Fruit fly (Drosophila melanogaster) whole organism, embryonic: ENCODE measurements around the gene CG5446.
A peak's percentile ranks its signal among the peaks of the same experiment; 100 is the strongest.

Experiments used
- Antp ChIP-seq: fragments of 200-800 bp; sonication (Bioruptor generic); optimal IDR thresholded peaks from 3 replicates; lab custom pipeline; 2016; ENCODE audit warnings: missing biosample characterization, missing genetic modification characterization
- BEAF-32 ChIP-seq: fragments of 200-800 bp; sonication (Bioruptor generic); optimal IDR thresholded peaks from 3 replicates; lab custom pipeline; 2017; ENCODE audit warnings: missing biosample characterization, missing genetic modification characterization, mild to moderate bottlenecking, moderate library complexity, missing genetic modification reagents
- Bgb ChIP-seq: fragments of 200-800 bp; sonication (Bioruptor generic); IDR thresholded peaks from 2 replicates; pipeline ENCODE4 v1.3.6; 2022; ENCODE audit warnings: missing biosample characterization, missing genetic modification characterization; ENCODE audit not compliant: partially characterized antibody
- CG10274 ChIP-seq: fragments of 200-800 bp; sonication (Bioruptor generic); optimal IDR thresholded peaks from 3 replicates; lab custom pipeline; 2017; ENCODE audit warnings: missing biosample characterization, mild to moderate bottlenecking, missing genetic modification characterization
- CG12155 ChIP-seq: fragments of 200-800 bp; sonication (Bioruptor generic); optimal IDR thresholded peaks from 3 replicates; lab custom pipeline; 2016; ENCODE audit warnings: missing biosample characterization, missing genetic modification characterization
- CG12391 ChIP-seq: fragments of 200-800 bp; sonication (Bioruptor generic); optimal IDR thresholded peaks from 3 replicates; lab custom pipeline; 2018; ENCODE audit warnings: missing biosample characterization, mild to moderate bottlenecking, missing genetic modification characterization, moderate library complexity
- CG12769 ChIP-seq: fragments of 200-800 bp; sonication (Bioruptor generic); optimal IDR thresholded peaks from 2 replicates; lab custom pipeline; 2019; ENCODE audit warnings: missing biosample characterization, mild to moderate bottlenecking, missing genetic modification characterization, moderate library complexity
- CG13123 ChIP-seq: fragments of 200-800 bp; sonication (Bioruptor generic); optimal IDR thresholded peaks from 2 replicates; lab custom pipeline; 2016; ENCODE audit warnings: missing biosample characterization, missing genetic modification characterization
- CG15269 ChIP-seq: fragments of 200-800 bp; sonication (Bioruptor generic); optimal IDR thresholded peaks from 2 replicates; lab custom pipeline; 2018; ENCODE audit warnings: missing biosample characterization, mild to moderate bottlenecking, missing genetic modification characterization, moderate library complexity
- CG15696 ChIP-seq: fragments of 200-800 bp; sonication (Bioruptor generic); optimal IDR thresholded peaks from 2 replicates; lab custom pipeline; 2019; ENCODE audit warnings: missing biosample characterization, mild to moderate bottlenecking, missing genetic modification characterization, moderate library complexity
- CG2712 ChIP-seq: fragments of 200-800 bp; optimal IDR thresholded peaks from 3 replicates; lab custom pipeline; 2019; ENCODE audit warnings: missing biosample characterization, mild to moderate bottlenecking, missing genetic modification characterization, moderate library complexity
- CG32532 ChIP-seq: fragments of 200-800 bp; sonication (Bioruptor generic); IDR thresholded peaks from 2 replicates; pipeline ENCODE4 v1.3.6; 2022; ENCODE audit warnings: missing biosample characterization, missing genetic modification characterization
- CG3281 ChIP-seq: fragments of 200-800 bp; sonication (Bioruptor generic); optimal IDR thresholded peaks from 3 replicates; lab custom pipeline; 2017; ENCODE audit warnings: missing biosample characterization, mild to moderate bottlenecking, missing genetic modification characterization
- CG34422 ChIP-seq: fragments of 200-800 bp; sonication (Bioruptor generic); IDR thresholded peaks from 3 replicates; pipeline ENCODE4 v1.3.6; 2022; ENCODE audit warnings: missing biosample characterization, missing genetic modification characterization
- CG3995 ChIP-seq: fragments of 200-800 bp; sonication (Bioruptor generic); optimal IDR thresholded peaks from 3 replicates; lab custom pipeline; 2016; ENCODE audit warnings: missing biosample characterization, missing genetic modification characterization
- CG42726 ChIP-seq: fragments of 200-800 bp; sonication (Bioruptor generic); IDR thresholded peaks from 2 replicates; pipeline ENCODE4 v1.3.6; 2022; ENCODE audit warnings: missing biosample characterization, missing genetic modification characterization; ENCODE audit not compliant: partially characterized antibody
- CG4282 ChIP-seq: fragments of 200-800 bp; sonication (Bioruptor generic); optimal IDR thresholded peaks from 2 replicates; lab custom pipeline; 2016; ENCODE audit warnings: missing biosample characterization, missing genetic modification characterization
- CG8089 ChIP-seq: fragments of 200-800 bp; sonication (Bioruptor generic); optimal IDR thresholded peaks from 3 replicates; lab custom pipeline; 2016; ENCODE audit warnings: missing biosample characterization, missing genetic modification characterization
- CG8765 ChIP-seq: fragments of 200-800 bp; sonication (Bioruptor generic); IDR thresholded peaks from 2 replicates; pipeline ENCODE4 v1.3.6; 2022; ENCODE audit warnings: missing biosample characterization, missing genetic modification characterization
- CrebB ChIP-seq: fragments of 200-800 bp; sonication (Bioruptor generic); optimal IDR thresholded peaks from 3 replicates; lab custom pipeline; 2018; ENCODE audit warnings: missing biosample characterization, mild to moderate bottlenecking, missing genetic modification characterization
- Drgx ChIP-seq: fragments of 200-800 bp; sonication (Bioruptor generic); IDR thresholded peaks from 2 replicates; pipeline ENCODE4 v1.3.6; 2022; ENCODE audit warnings: missing biosample characterization, missing genetic modification characterization
- HLHmδ ChIP-seq: fragments of 200-800 bp; sonication (Bioruptor generic); optimal IDR thresholded peaks from 2 replicates; lab custom pipeline; 2018; ENCODE audit warnings: missing biosample characterization, mild to moderate bottlenecking, missing genetic modification characterization, moderate library complexity
- MESR4 ChIP-seq: fragments of 200-800 bp; sonication (Bioruptor generic); optimal IDR thresholded peaks from 2 replicates; lab custom pipeline; 2018; ENCODE audit warnings: missing biosample characterization, mild to moderate bottlenecking, missing genetic modification characterization, moderate library complexity
- Med ChIP-seq: fragments of 200-800 bp; sonication (Bioruptor generic); peaks from one replicate; lab custom pipeline; 2016; ENCODE audit warnings: missing biosample characterization, missing genetic modification characterization, mild to moderate bottlenecking, inconsistent platforms, moderate library complexity
- Oaz ChIP-seq: fragments of 200-800 bp; sonication (Bioruptor generic); IDR thresholded peaks from 2 replicates; pipeline ENCODE4 v1.3.6; 2022; ENCODE audit warnings: missing biosample characterization, missing genetic modification characterization
- Sox102F ChIP-seq: fragments of 200-800 bp; sonication (Bioruptor generic); optimal IDR thresholded peaks from 2 replicates; lab custom pipeline; 2018; ENCODE audit warnings: missing biosample characterization, mild to moderate bottlenecking, missing genetic modification characterization, moderate library complexity
- Spps ChIP-seq: fragments of 200-800 bp; sonication (Bioruptor generic); optimal IDR thresholded peaks from 2 replicates; lab custom pipeline; 2018; ENCODE audit warnings: missing biosample characterization, mild to moderate bottlenecking, missing genetic modification characterization
- Sry-β ChIP-seq: fragments of 200-800 bp; sonication (Bioruptor generic); optimal IDR thresholded peaks from 2 replicates; lab custom pipeline; 2018; ENCODE audit warnings: missing biosample characterization, mild to moderate bottlenecking, missing genetic modification characterization, moderate library complexity
- Tbp ChIP-seq: fragments of >200 bp; optimal IDR thresholded peaks from 2 replicates; lab custom pipeline; 2018; ENCODE audit warnings: missing biosample characterization, missing genetic modification characterization
- YL-1 ChIP-seq: fragments of 200-800 bp; sonication (Bioruptor generic); optimal IDR thresholded peaks from 3 replicates; lab custom pipeline; 2017; ENCODE audit warnings: missing biosample characterization, mild to moderate bottlenecking, missing genetic modification characterization
- aop ChIP-seq: fragments of 200-800 bp; sonication (Bioruptor generic); IDR thresholded peaks from 2 replicates; pipeline ENCODE4 v1.3.6; 2022; ENCODE audit warnings: missing biosample characterization, missing genetic modification characterization
- ase ChIP-seq: fragments of 200-800 bp; sonication (Bioruptor generic); IDR thresholded peaks from 3 replicates; pipeline ENCODE4 v1.3.6; 2022; ENCODE audit warnings: missing biosample characterization, missing genetic modification characterization
- bigmax ChIP-seq: fragments of 200-800 bp; sonication (Bioruptor generic); optimal IDR thresholded peaks from 2 replicates; lab custom pipeline; 2018; ENCODE audit warnings: missing biosample characterization, mild to moderate bottlenecking, missing genetic modification characterization
- cg ChIP-seq: fragments of 200-800 bp; sonication (Bioruptor generic); optimal IDR thresholded peaks from 3 replicates; lab custom pipeline; 2019; ENCODE audit warnings: missing biosample characterization, mild to moderate bottlenecking, missing genetic modification characterization, moderate library complexity
- ems ChIP-seq: fragments of 200-800 bp; sonication (Bioruptor generic); optimal IDR thresholded peaks from 3 replicates; lab custom pipeline; 2016; ENCODE audit warnings: missing biosample characterization, missing genetic modification characterization
- ftz-f1 ChIP-seq: fragments of 200-800 bp; sonication (Bioruptor generic); optimal IDR thresholded peaks from 2 replicates; lab custom pipeline; 2016; ENCODE audit warnings: missing biosample characterization, missing genetic modification characterization
- grau ChIP-seq: fragments of 200-800 bp; optimal IDR thresholded peaks from 3 replicates; lab custom pipeline; 2019; ENCODE audit warnings: missing biosample characterization, mild to moderate bottlenecking, missing genetic modification characterization, moderate library complexity
- kni ChIP-seq: fragments of 200-800 bp; sonication (Bioruptor generic); optimal IDR thresholded peaks from 3 replicates; lab custom pipeline; 2017; ENCODE audit warnings: mild to moderate bottlenecking, missing biosample characterization, missing genetic modification reagents, missing genetic modification characterization
- mirr ChIP-seq: fragments of 200-800 bp; sonication (Bioruptor generic); optimal IDR thresholded peaks from 3 replicates; lab custom pipeline; 2018; ENCODE audit warnings: missing biosample characterization, mild to moderate bottlenecking, missing genetic modification characterization
- oc ChIP-seq: fragments of 200-800 bp; sonication (Bioruptor generic); optimal IDR thresholded peaks from 2 replicates; lab custom pipeline; 2018; ENCODE audit warnings: missing biosample characterization, mild to moderate bottlenecking, missing genetic modification characterization, moderate library complexity
- prd ChIP-seq, 3 experiments: fragments of >200 bp in 2 of 3; fragments of 200-800 bp in 1 of 3; sonication (Bioruptor generic) in 1 of 3; optimal IDR thresholded peaks in 2 of 3; IDR thresholded peaks in 1 of 3; 2 replicates in 2 of 3; 3 replicates in 1 of 3; pipeline versions ENCODE4 v1.3.6 to Lab custom; 2017 to 2022; ENCODE audit warnings: missing biosample characterization in 1 of 3, missing genetic modification characterization in 1 of 3
- pros ChIP-seq: fragments of 200-800 bp; sonication (Bioruptor generic); optimal IDR thresholded peaks from 3 replicates; lab custom pipeline; 2019; ENCODE audit warnings: missing biosample characterization, mild to moderate bottlenecking, missing genetic modification characterization, moderate library complexity
- pzg ChIP-seq: fragments of 200-800 bp; sonication (Bioruptor generic); optimal IDR thresholded peaks from 3 replicates; lab custom pipeline; 2018; ENCODE audit warnings: missing biosample characterization, mild to moderate bottlenecking, missing genetic modification characterization, moderate library complexity
- sens ChIP-seq: fragments of 200-800 bp; sonication (Bioruptor generic); peaks from one replicate; lab custom pipeline; 2016; ENCODE audit warnings: missing biosample characterization, missing genetic modification characterization
- stwl ChIP-seq: fragments of 200-800 bp; sonication (Bioruptor generic); optimal IDR thresholded peaks from 3 replicates; lab custom pipeline; 2018; ENCODE audit warnings: missing biosample characterization, mild to moderate bottlenecking, missing genetic modification characterization, moderate library complexity
- sug ChIP-seq: fragments of 200-800 bp; optimal IDR thresholded peaks from 2 replicates; lab custom pipeline; 2019; ENCODE audit warnings: missing biosample characterization, mild to moderate bottlenecking, missing genetic modification characterization, moderate library complexity
- twi ChIP-seq: fragments of 200-800 bp; optimal IDR thresholded peaks from 2 replicates; lab custom pipeline; 2019; ENCODE audit warnings: missing biosample characterization, mild to moderate bottlenecking, missing genetic modification characterization, moderate library complexity
- unc-4 ChIP-seq: fragments of 200-800 bp; sonication (Bioruptor generic); IDR thresholded peaks from 2 replicates; pipeline ENCODE4 v1.3.6; 2022; ENCODE audit warnings: missing biosample characterization, missing genetic modification characterization; ENCODE audit not compliant: partially characterized antibody
- vvl ChIP-seq: fragments of 200-800 bp; sonication (Bioruptor generic); IDR thresholded peaks from 2 replicates; pipeline ENCODE4 v1.3.6; 2022; ENCODE audit warnings: missing biosample characterization, missing genetic modification characterization

Gene CG5446

dm6 chr2L:12435976-12436771, 8.7 kb upstream of the CG5446 start (continued):
- TF ChIP-seq CG15696 (tag; lab: Kevin White, UChicago) (no peak), CG3995 (GFP tag; lab: Kevin White, UChicago) (peak; percentile 98), CG15269 (no peak), Oaz (no peak), CG3281 (GFP tag; lab: Kevin White, UChicago) (peak; percentile 1), CrebB (tag; lab: Kevin White, UChicago) (peak; percentile 15), CG2712 (tag; lab: Kevin White, UChicago) (peak; percentile 0), ase (GFP tag; lab: Robert Waterston, UW) (no peak), HLHmδ (GFP tag; lab: Kevin White, UChicago) (peak; percentile 37), Drgx (GFP tag; lab: Robert Waterston, UW) (0 out of 2 replicates have a peak, but pooled peaks have one; percentile 15), Med (GFP tag; lab: Kevin White, UChicago) (peak; percentile 71), stwl (peak; percentile 10), CG8089 (no peak), BEAF-32 (GFP tag; lab: Kevin White, UChicago) (peak; percentile 37), ftz-f1 (GFP tag; lab: Kevin White, UChicago) (no peak), CG4282 (no peak), Tbp (GFP tag; lab: Kevin White, UChicago) (no peak), cg (GFP tag; lab: Kevin White, UChicago) (peak; percentile 58), unc-4 (0 out of 2 replicates have a peak, but pooled peaks have one; percentile 20), Sry-β (GFP tag; lab: Kevin White, UChicago) (peak; percentile 89), CG12155 (peak; percentile 74), prd (optimal IDR thresholded peaks at IDR 0.05; lab: Kevin White, UChicago) (no peak), prd (GFP tag; IDR thresholded peaks at IDR 0.05; lab: Robert Waterston, UW) (0 out of 3 replicates have a peak, but pooled peaks have one; percentile 10), mirr (peak; percentile 41), CG13123 (GFP tag; lab: Kevin White, UChicago) (no peak), CG34422 (peak; percentile 37; the same call in 1 of the 3 replicates), CG12391 (tag; lab: Kevin White, UChicago) (peak; percentile 30), Bgb (GFP tag; lab: Robert Waterston, UW) (0 out of 2 replicates have a peak, but pooled peaks have one; percentile 38), Sox102F (GFP tag; lab: Kevin White, UChicago) (no peak), CG8765 (GFP tag; lab: Robert Waterston, UW) (no peak), aop (no peak), grau (tag; lab: Kevin White, UChicago) (peak; percentile 2)

dm6 chr2L:12435428-12435827, 7.9 kb upstream of the CG5446 start:
- TF ChIP-seq kni (GFP tag; lab: Kevin White, UChicago) (peak; percentile 34), oc (tag; lab: Kevin White, UChicago) (no peak), twi (peak; percentile 9), YL-1 (GFP tag; lab: Kevin White, UChicago) (no peak), vvl (no peak), sens (peak; percentile 59), sug (tag; lab: Kevin White, UChicago) (peak; percentile 46), Antp (GFP tag; lab: Kevin White, UChicago) (no peak), pzg (peak; percentile 5), Bgb (GFP tag; lab: Robert Waterston, UW) (0 out of 2 replicates have a peak, but pooled peaks have one; percentile 15), CG12769 (tag; lab: Kevin White, UChicago) (peak; percentile 11), bigmax (GFP tag; lab: Kevin White, UChicago) (peak; percentile 98), ems (no peak), MESR4 (GFP tag; lab: Kevin White, UChicago) (peak; percentile 17), CG10274 (GFP tag; lab: Kevin White, UChicago) (no peak), CG42726 (GFP tag; lab: Robert Waterston, UW) (peak; percentile 45; the same call in 1 of the 2 replicates), Spps (tag; lab: Kevin White, UChicago) (no peak), pros (no peak), CG32532 (GFP tag; lab: Robert Waterston, UW) (no peak)
